Fruit fly (Drosophila melanogaster): ENCODE data around the gene CG7382.
A peak's percentile ranks its signal among the peaks of the same experiment; 100 is the strongest.

The CG7382 gene

DNA sequence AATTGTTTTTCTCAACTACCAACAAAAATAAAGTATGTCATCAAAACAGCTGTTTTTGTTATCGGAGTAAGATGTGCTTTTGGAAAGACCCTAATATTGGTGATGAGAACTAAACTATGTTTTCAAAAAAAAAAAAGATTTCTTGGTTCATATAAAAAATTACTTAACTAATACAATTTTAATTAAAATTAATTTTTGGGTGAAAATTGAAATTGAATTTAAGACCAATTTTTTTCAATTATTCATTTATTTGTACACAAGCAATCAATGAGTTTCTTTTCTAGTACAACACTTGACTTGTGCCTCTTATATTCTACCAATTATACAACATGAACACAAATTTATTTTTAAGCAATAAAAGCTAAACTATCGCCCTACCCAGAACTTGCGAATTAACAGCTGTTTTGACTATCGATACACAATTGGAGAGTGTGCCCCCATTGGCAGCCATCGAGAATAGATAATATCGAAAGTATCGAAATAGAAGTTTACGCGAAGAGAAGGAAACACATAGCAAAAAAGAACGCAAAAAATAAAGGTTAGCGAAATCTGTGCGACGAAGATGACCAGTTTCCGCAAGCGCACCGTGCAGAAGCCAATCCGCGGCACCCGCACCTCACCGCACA is 4.3 kb upstream of the CG7382 start, which contains the start of the genes Vps52 and Elp4 (continued):
- TF ChIP-seq grn (GFP tag; optimal IDR thresholded peaks at IDR 0.05): no peak
- no peak for TF ChIP-seq Bdp1 (GFP tag; optimal IDR thresholded peaks at IDR 0.05)
- TF ChIP-seq CG7372 (GFP tag; IDR thresholded peaks at IDR 0.05): peak; percentile 73
- peak; percentile 75 for TF ChIP-seq pho (GFP tag; optimal IDR thresholded peaks at IDR 0.05)
- peak; percentile 80 for TF ChIP-seq CG32532 (GFP tag; IDR thresholded peaks at IDR 0.05)
- no peak for TF ChIP-seq ATbp (GFP tag; optimal IDR thresholded peaks at IDR 0.05)
- peak; percentile 84 for TF ChIP-seq CG7839 (tag; optimal IDR thresholded peaks at IDR 0.05)
- peak; percentile 99 for TF ChIP-seq CG14710 (tag; optimal IDR thresholded peaks at IDR 0.05)
- peak; percentile 64 for TF ChIP-seq zfh1 (GFP tag; IDR thresholded peaks at IDR 0.05)
- peak; percentile 63 for TF ChIP-seq gcm (GFP tag; optimal IDR thresholded peaks at IDR 0.05)
- TF ChIP-seq Lim3 (GFP tag; IDR thresholded peaks at IDR 0.05): no peak
- peak; percentile 16 for TF ChIP-seq CG2875 (GFP tag; optimal IDR thresholded peaks at IDR 0.05)
- peak; percentile 53 for TF ChIP-seq CG4854 (GFP tag; optimal IDR thresholded peaks at IDR 0.05)
- peak; percentile 80 for TF ChIP-seq CG6791 (GFP tag; IDR thresholded peaks at IDR 0.05; ENCODE audit: partially characterized antibody)
- peak; percentile 30 for TF ChIP-seq Dp (GFP tag; optimal IDR thresholded peaks at IDR 0.05)
- TF ChIP-seq CG15479 (GFP tag; optimal IDR thresholded peaks at IDR 0.05): no peak
- TF ChIP-seq zf30C (GFP tag; optimal IDR thresholded peaks at IDR 0.05): no peak
- peak; percentile 0 for TF ChIP-seq gfzf (GFP tag; optimal IDR thresholded peaks at IDR 0.05)
- TF ChIP-seq vfl (GFP tag; optimal IDR thresholded peaks at IDR 0.05): peak; percentile 37
- peak; percentile 47 for TF ChIP-seq HLH54F (GFP tag; optimal IDR thresholded peaks at IDR 0.05)
- no peak for TF ChIP-seq Neu2 (GFP tag; optimal IDR thresholded peaks at IDR 0.05; ENCODE audit: borderline replicate concordance)
- no peak for TF ChIP-seq sd (tag; optimal IDR thresholded peaks at IDR 0.05)
- peak; percentile 72 for TF ChIP-seq knrl (GFP tag; IDR thresholded peaks at IDR 0.05; ENCODE audit: partially characterized antibody)
- no peak for TF ChIP-seq fd64A (GFP tag; optimal IDR thresholded peaks at IDR 0.05)
- TF ChIP-seq ken (GFP tag; IDR thresholded peaks at IDR 0.05): peak; percentile 56; the same call in 1 of the 3 replicates
- no peak for TF ChIP-seq ara (GFP tag; IDR thresholded peaks at IDR 0.05)
- no peak for TF ChIP-seq odd (GFP tag; optimal IDR thresholded peaks at IDR 0.05)
- peak; percentile 48 for TF ChIP-seq Max (GFP tag; optimal IDR thresholded peaks at IDR 0.05)
- peak; percentile 57 for TF ChIP-seq stc (GFP tag; IDR thresholded peaks at IDR 0.05)
- peak; percentile 29; the same call in 1 of the 2 replicates for TF ChIP-seq Taf1 (GFP tag; IDR thresholded peaks at IDR 0.05)
- TF ChIP-seq tio (GFP tag; optimal IDR thresholded peaks at IDR 0.05): no peak
- no peak for TF ChIP-seq CG2678 (tag; optimal IDR thresholded peaks at IDR 0.05)
- peak; percentile 76; the same call in 1 of the 2 replicates for TF ChIP-seq Rfx (GFP tag; IDR thresholded peaks at IDR 0.05)
- peak; percentile 75 for TF ChIP-seq CG9817 (tag; optimal IDR thresholded peaks at IDR 0.05)
- no peak for TF ChIP-seq Tbp (GFP tag; optimal IDR thresholded peaks at IDR 0.05)
- TF ChIP-seq Mad (GFP tag; optimal IDR thresholded peaks at IDR 0.05): peak; percentile 12
- TF ChIP-seq HLH3B (GFP tag; IDR thresholded peaks at IDR 0.05): peak; percentile 29; the same call in 1 of the 2 replicates
- TF ChIP-seq CG15514 (GFP tag; optimal IDR thresholded peaks at IDR 0.05): peak; percentile 39
- peak; percentile 57; the same call in 1 of the 2 replicates for TF ChIP-seq ranshi (GFP tag; IDR thresholded peaks at IDR 0.05)
- peak; percentile 43 for TF ChIP-seq CG16863 (GFP tag; optimal IDR thresholded peaks at IDR 0.05)
- peak; percentile 71 for TF ChIP-seq Fer2 (tag; optimal IDR thresholded peaks at IDR 0.05)
- no peak for TF ChIP-seq CG12236 (GFP tag; optimal IDR thresholded peaks at IDR 0.05)
- peak; percentile 88 for TF ChIP-seq gem (tag; optimal IDR thresholded peaks at IDR 0.05)
- peak; percentile 42 for TF ChIP-seq Elba2 (GFP tag; optimal IDR thresholded peaks at IDR 0.05)
- TF ChIP-seq Gsc (GFP tag; IDR thresholded peaks at IDR 0.05): no peak
- TF ChIP-seq Dad (GFP tag; optimal IDR thresholded peaks at IDR 0.05): peak; percentile 10
- no peak for TF ChIP-seq CG12071 (GFP tag; optimal IDR thresholded peaks at IDR 0.05)
- TF ChIP-seq CG17328 (GFP tag; IDR thresholded peaks at IDR 0.05): peak; percentile 58
- no peak for TF ChIP-seq corto (GFP tag; optimal IDR thresholded peaks at IDR 0.05)
- no peak for TF ChIP-seq Rx (GFP tag; IDR thresholded peaks at IDR 0.05)

Measured in whole organism, embryonic.